Worm (Caenorhabditis elegans) whole organism, young adult: ENCODE results near the gene nhr-127.
A peak's percentile ranks its signal among the peaks of the same experiment; 100 is the strongest.

Experiments used
- B0261.1 ChIP-seq: sonication (generic microtip); optimal IDR thresholded peaks from 2 replicates; lab custom pipeline; 2016; ENCODE audit warnings: mild to moderate bottlenecking, missing genetic modification characterization, moderate library complexity, missing compliant biosample characterization
- C06A6.2 ChIP-seq: fragments of 200-800 bp; sonication (Bioruptor generic); conservative IDR thresholded peaks from 2 replicates; pipeline ENCODE4 v1.3.6; 2022; ENCODE audit warnings: missing genetic modification characterization, missing compliant biosample characterization
- C17E4.6 ChIP-seq: fragments of 200-800 bp; sonication (Bioruptor generic); IDR thresholded peaks from 2 replicates; pipeline ENCODE4 v1.3.6; 2022; ENCODE audit warnings: missing genetic modification reagents, missing genetic modification characterization, missing compliant biosample characterization
- F22D6.2 ChIP-seq: sonication (generic microtip); optimal IDR thresholded peaks from 2 replicates; lab custom pipeline; 2016; ENCODE audit warnings: mild to moderate bottlenecking, missing genetic modification characterization, missing compliant biosample characterization
- F23B12.7 ChIP-seq: sonication (generic microtip); optimal IDR thresholded peaks from 2 replicates; lab custom pipeline; 2017; ENCODE audit warnings: missing genetic modification characterization, mild to moderate bottlenecking, missing compliant biosample characterization, antibody characterized with exemption, moderate library complexity; ENCODE audit not compliant: insufficient read depth
- F57A8.1 ChIP-seq: fragments of 200-800 bp; sonication (Bioruptor generic); optimal IDR thresholded peaks from 2 replicates; lab custom pipeline; 2018; ENCODE audit warnings: mild to moderate bottlenecking, missing genetic modification characterization, moderate library complexity, missing compliant biosample characterization
- Y53F4B.3 ChIP-seq: fragments of 200-800 bp; sonication (Bioruptor generic); IDR thresholded peaks from 2 replicates; pipeline ENCODE4 v1.3.6; 2022; ENCODE audit warnings: missing genetic modification reagents, missing genetic modification characterization, missing compliant biosample characterization
- Y95B8A.8 ChIP-seq: fragments of 200-800 bp; sonication (Bioruptor generic); IDR thresholded peaks from 2 replicates; pipeline ENCODE4 v1.3.6; 2022; ENCODE audit warnings: missing genetic modification reagents, missing genetic modification characterization, missing compliant biosample characterization
- attf-6 ChIP-seq: fragments of 200-800 bp; sonication (Bioruptor generic); IDR thresholded peaks from 2 replicates; pipeline ENCODE4 v1.3.6; 2022; ENCODE audit warnings: missing genetic modification reagents, missing genetic modification characterization, missing compliant biosample characterization
- cebp-2 ChIP-seq: fragments of 200-800 bp; sonication (Bioruptor generic); IDR thresholded peaks from 2 replicates; pipeline ENCODE4 v1.3.6; 2022; ENCODE audit warnings: missing genetic modification characterization, missing compliant biosample characterization
- ceh-58 ChIP-seq: fragments of 200-800 bp; sonication (Bioruptor generic); IDR thresholded peaks from 2 replicates; pipeline ENCODE4 v1.3.6; 2022; ENCODE audit warnings: missing genetic modification characterization, missing compliant biosample characterization
- ceh-91 ChIP-seq: fragments of 200-800 bp; sonication (Bioruptor generic); IDR thresholded peaks from 2 replicates; pipeline ENCODE4 v1.3.6; 2022; ENCODE audit warnings: missing genetic modification reagents, missing genetic modification characterization, missing compliant biosample characterization
- dpl-1 ChIP-seq: fragments of 150-350 bp; optimal IDR thresholded peaks from 2 replicates; lab custom pipeline; 2014; ENCODE audit warnings: missing biosample characterization, missing genetic modification reagents, missing genetic modification characterization
- ets-4 ChIP-seq: fragments of 200-800 bp; sonication (Bioruptor generic); optimal IDR thresholded peaks from 2 replicates; lab custom pipeline; 2018; ENCODE audit warnings: mild to moderate bottlenecking, missing genetic modification characterization, missing compliant biosample characterization
- gei-17 ChIP-seq: fragments of 200-800 bp; sonication (Bioruptor generic); optimal IDR thresholded peaks from 2 replicates; lab custom pipeline; 2018; ENCODE audit warnings: mild to moderate bottlenecking, missing genetic modification characterization, missing compliant biosample characterization
- him-1 ChIP-seq: sonication (generic microtip); optimal IDR thresholded peaks from 2 replicates; lab custom pipeline; 2016; ENCODE audit warnings: missing genotype, missing genetic modification reagents, missing genetic modification characterization, missing compliant biosample characterization
- hmg-20 ChIP-seq: fragments of 200-800 bp; sonication (Bioruptor generic); IDR thresholded peaks from 2 replicates; pipeline ENCODE4 v1.3.6; 2022; ENCODE audit warnings: missing genetic modification reagents, missing genetic modification characterization, missing compliant biosample characterization
- hrde-1 ChIP-seq: sonication (generic microtip); optimal IDR thresholded peaks from 2 replicates; lab custom pipeline; 2016; ENCODE audit warnings: missing genetic modification characterization, mild to moderate bottlenecking, missing compliant biosample characterization, moderate library complexity, missing genotype, missing genetic modification reagents, borderline replicate concordance
- hsf-1 ChIP-seq: fragments of 200-800 bp; sonication (Bioruptor generic); IDR thresholded peaks from 2 replicates; pipeline ENCODE4 v1.3.6; 2022; ENCODE audit warnings: missing genetic modification reagents, missing genetic modification characterization, missing compliant biosample characterization
- lin-35 ChIP-seq, 3 experiments: fragments of 150-350 bp in 2 of 3; sonication (generic microtip) in 1 of 3; optimal IDR thresholded peaks; 2 replicates each; lab custom pipeline; 2014 to 2018; ENCODE audit warnings: missing biosample characterization in 3 of 3, missing genetic modification characterization in 3 of 3, missing genetic modification reagents in 3 of 3
- lin-54 ChIP-seq: fragments of 200-800 bp; sonication (Bioruptor generic); optimal IDR thresholded peaks from 2 replicates; lab custom pipeline; 2018; ENCODE audit warnings: mild to moderate bottlenecking, missing genetic modification characterization, missing compliant biosample characterization
- lir-1 ChIP-seq: fragments of 200-800 bp; sonication (Bioruptor generic); conservative IDR thresholded peaks from 2 replicates; pipeline ENCODE4 v1.3.6; 2022; ENCODE audit warnings: missing genetic modification reagents, missing genetic modification characterization, missing compliant biosample characterization
- lsl-1 ChIP-seq: fragments of 200-800 bp; sonication (Bioruptor generic); optimal IDR thresholded peaks from 2 replicates; lab custom pipeline; 2018; ENCODE audit warnings: mild to moderate bottlenecking, missing genetic modification characterization, moderate library complexity, missing compliant biosample characterization
- mcd-1 ChIP-seq: fragments of 200-800 bp; sonication (Bioruptor generic); IDR thresholded peaks from 2 replicates; pipeline ENCODE4 v1.3.6; 2022; ENCODE audit warnings: missing genetic modification reagents, missing genetic modification characterization, missing compliant biosample characterization
- nfya-2 ChIP-seq: fragments of 200-800 bp; sonication (Bioruptor generic); IDR thresholded peaks from 2 replicates; pipeline ENCODE4 v1.3.6; 2022; ENCODE audit warnings: missing genetic modification reagents, missing genetic modification characterization, missing compliant biosample characterization
- nfyb-1 ChIP-seq: fragments of 200-800 bp; sonication (Bioruptor generic); IDR thresholded peaks from 2 replicates; pipeline ENCODE4 v1.3.6; 2022; ENCODE audit warnings: missing genetic modification reagents, missing genetic modification characterization, missing compliant biosample characterization
- nhr-120 ChIP-seq: fragments of 200-800 bp; sonication (Bioruptor generic); IDR thresholded peaks from 2 replicates; pipeline ENCODE4 v1.3.6; 2022; ENCODE audit warnings: missing genetic modification characterization, missing compliant biosample characterization
- nhr-179 ChIP-seq: sonication (generic microtip); optimal IDR thresholded peaks from 2 replicates; lab custom pipeline; 2016; ENCODE audit warnings: mild to moderate bottlenecking, missing genetic modification characterization, missing compliant biosample characterization
- nhr-80 ChIP-seq: sonication (generic microtip); optimal IDR thresholded peaks from 2 replicates; lab custom pipeline; 2016; ENCODE audit warnings: missing genetic modification characterization, missing compliant biosample characterization
- rcor-1 ChIP-seq: fragments of 200-800 bp; sonication (Bioruptor generic); IDR thresholded peaks from 2 replicates; pipeline ENCODE4 v1.3.6; 2022; ENCODE audit warnings: missing genetic modification reagents, missing genetic modification characterization, missing compliant biosample characterization
- rpc-1 ChIP-seq, 2 experiments: fragments of 150-350 bp in 1 of 2; sonication (generic microtip) in 1 of 2; optimal IDR thresholded peaks; 2 replicates each; lab custom pipeline; 2014 to 2018; ENCODE audit warnings: missing biosample characterization in 1 of 2, missing genetic modification characterization in 1 of 2, missing genetic modification reagents in 1 of 2, missing genotype in 1 of 2
- sdz-38 ChIP-seq: sonication (generic microtip); optimal IDR thresholded peaks from 2 replicates; lab custom pipeline; 2016; ENCODE audit warnings: missing genotype, missing genetic modification characterization, missing compliant biosample characterization
- snpc-1.3 ChIP-seq: sonication (generic microtip); optimal IDR thresholded peaks from 2 replicates; lab custom pipeline; 2017; ENCODE audit warnings: missing genetic modification characterization, mild to moderate bottlenecking, missing compliant biosample characterization, antibody characterized with exemption, moderate library complexity, missing genotype, missing genetic modification reagents; ENCODE audit not compliant: insufficient read depth
- snpc-3.4 ChIP-seq: sonication (generic microtip); optimal IDR thresholded peaks from 2 replicates; lab custom pipeline; 2017; ENCODE audit warnings: missing genetic modification characterization, mild to moderate bottlenecking, missing compliant biosample characterization, antibody characterized with exemption, moderate library complexity, missing genotype, missing genetic modification reagents
- snpc-4 ChIP-seq, 5 experiments: fragments of 150-350 bp in 1 of 5; sonication (generic microtip) in 4 of 5; optimal IDR thresholded peaks; 2 replicates each; lab custom pipeline; 2014 to 2018; ENCODE audit warnings: missing genetic modification characterization in 5 of 5, missing biosample characterization in 3 of 5, antibody characterized with exemption in 2 of 5, mild to moderate bottlenecking in 2 of 5, missing compliant biosample characterization in 2 of 5, missing genotype in 2 of 5, moderate library complexity in 2 of 5, missing genetic modification reagents in 1 of 5
- tbp1 ChIP-seq: fragments of 200-800 bp; sonication (Bioruptor generic); optimal IDR thresholded peaks from 2 replicates; lab custom pipeline; 2018; ENCODE audit warnings: mild to moderate bottlenecking, missing genetic modification characterization, missing compliant biosample characterization
- tbx-9 ChIP-seq: sonication (generic microtip); optimal IDR thresholded peaks from 2 replicates; lab custom pipeline; 2016; ENCODE audit warnings: borderline replicate concordance, missing genetic modification characterization, inconsistent platforms, missing compliant biosample characterization
- tlf-1 ChIP-seq: fragments of 200-800 bp; sonication (Bioruptor generic); optimal IDR thresholded peaks from 2 replicates; lab custom pipeline; 2018; ENCODE audit warnings: mild to moderate bottlenecking, missing genetic modification characterization, missing compliant biosample characterization
- unc-130 ChIP-seq: sonication (generic microtip); optimal IDR thresholded peaks from 2 replicates; lab custom pipeline; 2016; ENCODE audit warnings: missing genetic modification reagents, missing genetic modification characterization, missing compliant biosample characterization
- unc-62 ChIP-seq: fragments of 150-350 bp; optimal IDR thresholded peaks from 2 replicates; lab custom pipeline; 2014; ENCODE audit warnings: missing biosample characterization, missing genetic modification reagents, missing genetic modification characterization
- ztf-18 ChIP-seq: sonication (generic microtip); optimal IDR thresholded peaks from 2 replicates; lab custom pipeline; 2016; ENCODE audit warnings: missing genotype, mild to moderate bottlenecking, missing genetic modification characterization, missing compliant biosample characterization

Gene nhr-127

ce11 chrV:16214505-16214904 is 45.3 kb upstream of the nhr-127 start, which contains the start of gene F11A5.9:
TSS of gene F11A5.9 (plus strand) at chrV:16214890.
- no peak for TF ChIP-seq cebp-2
- TF ChIP-seq C17E4.6 (GFP tag; lab: Robert Waterston, UW), result no peak
- TF ChIP-seq nhr-80 (tag; lab: Kevin White, UChicago), result no peak
- no peak for TF ChIP-seq rcor-1 (GFP tag; lab: Robert Waterston, UW)
- no peak for TF ChIP-seq rpc-1 (optimal IDR thresholded peaks at IDR 0.05; lab: Kevin White, UChicago)
- TF ChIP-seq rpc-1 (tag; optimal IDR thresholded peaks at IDR 0.05; lab: Kevin White, UChicago), result no peak
- TF ChIP-seq ceh-58, result no peak
- TF ChIP-seq lin-54 (GFP tag; lab: Kevin White, UChicago), result no peak
- TF ChIP-seq nhr-179, result no peak
- no peak for TF ChIP-seq hsf-1
- TF ChIP-seq hrde-1 (tag; lab: Kevin White, UChicago), result no peak
- no peak for TF ChIP-seq unc-130 (GFP tag; lab: Kevin White, UChicago)
- TF ChIP-seq F22D6.2, result no peak
- no peak for TF ChIP-seq nhr-120
- no peak for TF ChIP-seq attf-6
- no peak for TF ChIP-seq lsl-1 (GFP tag; lab: Kevin White, UChicago)

- no peak for TF ChIP-seq F23B12.7
- TF ChIP-seq C06A6.2 (GFP tag; lab: Robert Waterston, UW), result no peak
- no peak for TF ChIP-seq sdz-38 (tag; lab: Kevin White, UChicago)
- no peak for TF ChIP-seq dpl-1 (GFP tag; lab: Kevin White, UChicago)
- no peak for TF ChIP-seq ceh-91
- TF ChIP-seq tbx-9 (tag; lab: Kevin White, UChicago), result no peak
- no peak for TF ChIP-seq tlf-1 (GFP tag; lab: Kevin White, UChicago)
- no peak for TF ChIP-seq ztf-18 (tag; lab: Kevin White, UChicago)
These were observed 41.3 kb upstream of the nhr-127 start, which contains the start of gene F11A5.15 for ce11 chrV:16218522-16218921. TSS of gene F11A5.15 (minus strand) at chrV:16218622.

ce11 chrV:16218972-16219757 is 40.6 kb upstream of the nhr-127 start, which contains the start of gene glc-1:
TSS of gene glc-1 (plus strand) at chrV:16219634.
- TF ChIP-seq nhr-80 (tag; lab: Kevin White, UChicago) (no peak), tbp1 (GFP tag; lab: Kevin White, UChicago) (peak; percentile 74), B0261.1 (tag; lab: Kevin White, UChicago) (peak; percentile 42), rpc-1 (optimal IDR thresholded peaks at IDR 0.05; lab: Kevin White, UChicago) (peak; percentile 29), rpc-1 (tag; optimal IDR thresholded peaks at IDR 0.05; lab: Kevin White, UChicago) (peak; percentile 74), unc-62 (GFP tag; lab: Kevin White, UChicago) (no peak), attf-6 (0 out of 2 replicates have a peak, but pooled peaks have one; percentile 27), C06A6.2 (GFP tag; lab: Robert Waterston, UW) (no peak), him-1 (tag; lab: Kevin White, UChicago) (no peak), mcd-1 (GFP tag; lab: Robert Waterston, UW) (no peak), snpc-1.3 (no peak), F22D6.2 (no peak), snpc-4 (GFP tag; optimal IDR thresholded peaks at IDR 0.05; lab: Kevin White, UChicago) (no peak), snpc-4 (tag; optimal IDR thresholded peaks at IDR 0.05; lab: Kevin White, UChicago) (peak in 1 of 4 experiments; percentile 21)

- no peak for TF ChIP-seq Y53F4B.3
- TF ChIP-seq F23B12.7, result no peak
- no peak for TF ChIP-seq ets-4 (GFP tag; lab: Kevin White, UChicago)
- no peak for TF ChIP-seq gei-17 (GFP tag; lab: Kevin White, UChicago)
- no peak for TF ChIP-seq Y95B8A.8
- no peak for TF ChIP-seq lin-54 (GFP tag; lab: Kevin White, UChicago)
- no peak for TF ChIP-seq nfyb-1 (GFP tag; lab: Robert Waterston, UW)
- TF ChIP-seq lin-35 (GFP tag; optimal IDR thresholded peaks at IDR 0.05; lab: Kevin White, UChicago), result no peak
- no peak for TF ChIP-seq hmg-20 (GFP tag; lab: Robert Waterston, UW)
- TF ChIP-seq snpc-3.4 (tag; lab: Kevin White, UChicago), result no peak
- no peak for TF ChIP-seq F57A8.1 (GFP tag; lab: Kevin White, UChicago)
- TF ChIP-seq nfya-2 (GFP tag; lab: Robert Waterston, UW), result no peak
- no peak for TF ChIP-seq unc-130 (GFP tag; lab: Kevin White, UChicago)
- TF ChIP-seq lir-1 (GFP tag; lab: Robert Waterston, UW), result no peak
- TF ChIP-seq, all 124 proteins: peak for 0
These were observed 39.8 kb upstream of the nhr-127 start for ce11 chrV:16220020-16220419.
